Worm (Caenorhabditis elegans) whole organism, late embryonic: ENCODE data around the gene fat-1.
A peak's percentile ranks its signal among the peaks of the same experiment; 100 is the strongest.

Experiments
- C08G9.2 ChIP-seq: sonication (generic microtip); optimal IDR thresholded peaks from 2 replicates; lab custom pipeline; 2016; ENCODE audit warnings: mild to moderate bottlenecking, missing genetic modification characterization, moderate library complexity, missing compliant biosample characterization
- C38D4.7 ChIP-seq: fragments of 200-800 bp; sonication (Bioruptor generic); optimal IDR thresholded peaks from 2 replicates; lab custom pipeline; 2018; ENCODE audit warnings: mild to moderate bottlenecking, missing genetic modification characterization, moderate library complexity, missing compliant biosample characterization
- K02D7.2 ChIP-seq: sonication (generic microtip); optimal IDR thresholded peaks from 2 replicates; lab custom pipeline; 2017; ENCODE audit warnings: mild to moderate bottlenecking, missing genetic modification characterization, missing compliant biosample characterization
- T23F11.4 ChIP-seq: fragments of 200-800 bp; sonication (Bioruptor generic); optimal IDR thresholded peaks from 2 replicates; lab custom pipeline; 2018; ENCODE audit warnings: mild to moderate bottlenecking, missing genetic modification characterization, missing compliant biosample characterization
- Y22D7AL.16 ChIP-seq: sonication (generic microtip); optimal IDR thresholded peaks from 2 replicates; lab custom pipeline; 2016; ENCODE audit warnings: missing genetic modification characterization, missing compliant biosample characterization
- ceh-18 ChIP-seq: sonication (generic microtip); optimal IDR thresholded peaks from 2 replicates; lab custom pipeline; 2016; ENCODE audit warnings: missing genetic modification characterization, missing compliant biosample characterization
- ceh-19 ChIP-seq: fragments of 200-800 bp; sonication (Bioruptor generic); optimal IDR thresholded peaks from 2 replicates; lab custom pipeline; 2018; ENCODE audit warnings: mild to moderate bottlenecking, missing genetic modification characterization, missing compliant biosample characterization
- ceh-2 ChIP-seq: sonication (generic microtip); optimal IDR thresholded peaks from 2 replicates; lab custom pipeline; 2016; ENCODE audit warnings: missing genotype, missing genetic modification characterization, missing compliant biosample characterization
- ceh-22 ChIP-seq: sonication (generic microtip); optimal IDR thresholded peaks from 2 replicates; lab custom pipeline; 2017; ENCODE audit warnings: missing biosample characterization, missing genetic modification characterization
- ceh-24 ChIP-seq: sonication (generic microtip); optimal IDR thresholded peaks from 2 replicates; lab custom pipeline; 2016; ENCODE audit warnings: mild to moderate bottlenecking, missing genetic modification characterization, missing compliant biosample characterization
- ceh-30 ChIP-seq: fragments of 150-350 bp; optimal IDR thresholded peaks from 2 replicates; lab custom pipeline; 2014; ENCODE audit warnings: missing biosample characterization, missing genetic modification characterization
- ceh-31 ChIP-seq: sonication (generic microtip); optimal IDR thresholded peaks from 2 replicates; lab custom pipeline; 2016; ENCODE audit warnings: missing genetic modification characterization, missing compliant biosample characterization
- ceh-48 ChIP-seq: sonication (generic microtip); optimal IDR thresholded peaks from 2 replicates; lab custom pipeline; 2016; ENCODE audit warnings: missing genetic modification characterization, inconsistent platforms, missing compliant biosample characterization
- ceh-6 ChIP-seq: fragments of 200-800 bp; sonication (Bioruptor generic); optimal IDR thresholded peaks from 2 replicates; lab custom pipeline; 2018; ENCODE audit warnings: mild to moderate bottlenecking, missing genetic modification characterization, missing compliant biosample characterization
- che-1 ChIP-seq: sonication (generic microtip); optimal IDR thresholded peaks from 2 replicates; lab custom pipeline; 2016; ENCODE audit warnings: mild to moderate bottlenecking, missing genetic modification characterization, missing compliant biosample characterization
- dmd-4 ChIP-seq: sonication (generic microtip); optimal IDR thresholded peaks from 2 replicates; lab custom pipeline; 2016; ENCODE audit warnings: borderline replicate concordance, missing genetic modification characterization, missing compliant biosample characterization
- elt-4 ChIP-seq: sonication (generic microtip); optimal IDR thresholded peaks from 2 replicates; lab custom pipeline; 2016; ENCODE audit warnings: missing genetic modification characterization, missing compliant biosample characterization
- fax-1 ChIP-seq: sonication (generic microtip); optimal IDR thresholded peaks from 2 replicates; lab custom pipeline; 2016; ENCODE audit warnings: missing genotype, missing genetic modification characterization, missing compliant biosample characterization
- fkh-10 ChIP-seq: fragments of 150-350 bp; optimal IDR thresholded peaks from 2 replicates; lab custom pipeline; 2014; ENCODE audit warnings: missing biosample characterization, missing genetic modification reagents, missing genetic modification characterization
- fkh-6 ChIP-seq: sonication (generic microtip); optimal IDR thresholded peaks from 2 replicates; lab custom pipeline; 2016; ENCODE audit warnings: missing genetic modification characterization, missing compliant biosample characterization
- gmeb-2 ChIP-seq: sonication (generic microtip); optimal IDR thresholded peaks from 2 replicates; lab custom pipeline; 2016; ENCODE audit warnings: missing genetic modification characterization, inconsistent platforms, missing compliant biosample characterization
- hlh-13 ChIP-seq: fragments of 200-800 bp; sonication (Bioruptor generic); optimal IDR thresholded peaks from 2 replicates; lab custom pipeline; 2018; ENCODE audit warnings: mild to moderate bottlenecking, missing genetic modification characterization, missing compliant biosample characterization
- hlh-30 ChIP-seq: sonication (generic microtip); optimal IDR thresholded peaks from 2 replicates; lab custom pipeline; 2017; ENCODE audit warnings: antibody characterized with exemption, missing genetic modification characterization, missing compliant biosample characterization; ENCODE audit not compliant: insufficient read depth
- hlh-6 ChIP-seq: sonication (generic microtip); optimal IDR thresholded peaks from 2 replicates; lab custom pipeline; 2016; ENCODE audit warnings: missing genotype, missing genetic modification characterization, missing compliant biosample characterization
- lim-6 ChIP-seq: sonication (generic microtip); optimal IDR thresholded peaks from 2 replicates; lab custom pipeline; 2016; ENCODE audit warnings: missing genetic modification characterization, missing compliant biosample characterization
- lin-11 ChIP-seq: fragments of 200-800 bp; sonication (Bioruptor generic); optimal IDR thresholded peaks from 2 replicates; lab custom pipeline; 2018; ENCODE audit warnings: mild to moderate bottlenecking, missing genetic modification characterization, missing compliant biosample characterization
- madf-2 ChIP-seq: sonication (generic microtip); optimal IDR thresholded peaks from 2 replicates; lab custom pipeline; 2017; ENCODE audit warnings: missing genetic modification characterization, missing compliant biosample characterization
- nfya-1 ChIP-seq: sonication (generic microtip); optimal IDR thresholded peaks from 2 replicates; lab custom pipeline; 2017; ENCODE audit warnings: missing genetic modification characterization, mild to moderate bottlenecking, missing compliant biosample characterization, antibody characterized with exemption, moderate library complexity
- nhr-11 ChIP-seq: fragments of 150-350 bp; optimal IDR thresholded peaks from 2 replicates; lab custom pipeline; 2014; ENCODE audit warnings: missing biosample characterization, missing genetic modification characterization
- pax-1 ChIP-seq: fragments of 150-350 bp; optimal IDR thresholded peaks from 2 replicates; lab custom pipeline; 2014; ENCODE audit warnings: missing biosample characterization, missing genetic modification characterization
- pha-4 ChIP-seq: fragments of 150-350 bp; optimal IDR thresholded peaks from 2 replicates; lab custom pipeline; 2018; ENCODE audit warnings: missing biosample characterization, missing genetic modification reagents, missing genetic modification characterization
- pqm-1 ChIP-seq: sonication (generic microtip); optimal IDR thresholded peaks from 2 replicates; lab custom pipeline; 2016; ENCODE audit warnings: missing genetic modification characterization, missing compliant biosample characterization
- pros-1 ChIP-seq: fragments of 150-350 bp; optimal IDR thresholded peaks from 2 replicates; lab custom pipeline; 2014; ENCODE audit warnings: missing biosample characterization, missing genetic modification reagents, missing genetic modification characterization
- rnt-1 ChIP-seq: sonication (generic microtip); optimal IDR thresholded peaks from 2 replicates; lab custom pipeline; 2016; ENCODE audit warnings: missing genetic modification characterization, missing compliant biosample characterization
- sox-2 ChIP-seq: fragments of 200-800 bp; sonication (Bioruptor generic); IDR thresholded peaks from 2 replicates; pipeline ENCODE4 v1.3.6; 2022; ENCODE audit warnings: missing genetic modification reagents, missing genetic modification characterization, missing compliant biosample characterization
- tbx-7 ChIP-seq: sonication (generic microtip); optimal IDR thresholded peaks from 2 replicates; lab custom pipeline; 2016; ENCODE audit warnings: missing genotype, missing genetic modification characterization, missing compliant biosample characterization
- unc-3 ChIP-seq, 2 experiments: fragments of 200-800 bp in 1 of 2; sonication (Bioruptor generic) in 1 of 2; sonication (generic microtip) in 1 of 2; conservative IDR thresholded peaks in 1 of 2; optimal IDR thresholded peaks in 1 of 2; 2 replicates each; pipeline versions ENCODE4 v1.3.6 to Lab custom; 2016 to 2022; ENCODE audit warnings: missing compliant biosample characterization in 2 of 2, missing genetic modification characterization in 2 of 2, missing genetic modification reagents in 1 of 2
- unc-42 ChIP-seq: sonication (generic microtip); optimal IDR thresholded peaks from 2 replicates; lab custom pipeline; 2016; ENCODE audit warnings: missing genotype, missing genetic modification characterization, missing compliant biosample characterization
- unc-55 ChIP-seq: sonication (generic microtip); optimal IDR thresholded peaks from 2 replicates; lab custom pipeline; 2017; ENCODE audit warnings: missing biosample characterization, missing genetic modification reagents, missing genetic modification characterization
- zip-5 ChIP-seq: sonication (generic microtip); optimal IDR thresholded peaks from 2 replicates; lab custom pipeline; 2016; ENCODE audit warnings: missing genetic modification characterization, missing compliant biosample characterization
- ztf-16 ChIP-seq: sonication (generic microtip); optimal IDR thresholded peaks from 2 replicates; lab custom pipeline; 2017; ENCODE audit warnings: missing genetic modification characterization, missing compliant biosample characterization

The fat-1 gene

ce11 chrIV:13315344-13315743 lies at the start of gene fat-1:
Gene fat-1, plus strand, starts transcription at chrIV:13315644.
- no peak for TF ChIP-seq T23F11.4 (GFP tag; lab: Kevin White, UChicago)
- no peak for TF ChIP-seq dmd-4 (tag; lab: Kevin White, UChicago)
- TF ChIP-seq pha-4 (tag; lab: Kevin White, UChicago) = no peak
- no peak for TF ChIP-seq ceh-19 (GFP tag; lab: Kevin White, UChicago)
- no peak for TF ChIP-seq ceh-31 (tag; lab: Kevin White, UChicago)
- no peak for TF ChIP-seq lim-6 (tag; lab: Kevin White, UChicago)
- TF ChIP-seq K02D7.2 (tag; lab: Kevin White, UChicago) = no peak
- TF ChIP-seq, all 69 proteins: peak for 0

- no peak for TF ChIP-seq C08G9.2 (tag; lab: Kevin White, UChicago)
- TF ChIP-seq nfya-1 (tag; lab: Kevin White, UChicago) = peak; percentile 84
- TF ChIP-seq che-1 = no peak
These were observed 47.1 kb upstream of the fat-1 start for ce11 chrIV:13268385-13268784.

ce11 chrIV:13272494-13272893 lies 43.0 kb upstream of the fat-1 start, which contains the start of gene unc-26:
Gene unc-26, minus strand, starts transcription at chrIV:13272516.
- TF ChIP-seq ceh-18 (tag; lab: Kevin White, UChicago) = peak; percentile 12
- TF ChIP-seq gmeb-2 (tag; lab: Kevin White, UChicago) = no peak
- TF ChIP-seq lin-11 (tag; lab: Kevin White, UChicago) = no peak
- no peak for TF ChIP-seq fkh-10
- TF ChIP-seq ceh-31 (tag; lab: Kevin White, UChicago) = peak; percentile 22
- no peak for TF ChIP-seq unc-3 (GFP tag; conservative IDR thresholded peaks at IDR 0.05; lab: Robert Waterston, UW)
- no peak for TF ChIP-seq unc-3 (tag; optimal IDR thresholded peaks at IDR 0.05; lab: Kevin White, UChicago)
- no peak for TF ChIP-seq pqm-1
- no peak for TF ChIP-seq pha-4 (tag; lab: Kevin White, UChicago)
- TF ChIP-seq ceh-48 (tag; lab: Kevin White, UChicago) = no peak
- no peak for TF ChIP-seq ceh-30 (tag; lab: Kevin White, UChicago)
- TF ChIP-seq nhr-11 = no peak
- TF ChIP-seq Y22D7AL.16 = no peak
- no peak for TF ChIP-seq fkh-6 (tag; lab: Kevin White, UChicago)
- peak; percentile 17 for TF ChIP-seq nfya-1 (tag; lab: Kevin White, UChicago)
- TF ChIP-seq ztf-16 (tag; lab: Kevin White, UChicago) = no peak
- no peak for TF ChIP-seq ceh-22 (tag; lab: Kevin White, UChicago)
- no peak for TF ChIP-seq ceh-6 (GFP tag; lab: Kevin White, UChicago)
- no peak for TF ChIP-seq hlh-30 (tag; lab: Kevin White, UChicago)
- TF ChIP-seq madf-2 (tag; lab: Kevin White, UChicago) = no peak
- no peak for TF ChIP-seq ceh-19 (GFP tag; lab: Kevin White, UChicago)
- TF ChIP-seq unc-42 (tag; lab: Kevin White, UChicago) = peak; percentile 36
- TF ChIP-seq ceh-2 (tag; lab: Kevin White, UChicago) = no peak
- TF ChIP-seq hlh-6 (tag; lab: Kevin White, UChicago) = no peak
- peak; percentile 44 for TF ChIP-seq fax-1 (tag; lab: Kevin White, UChicago)
- TF ChIP-seq pax-1 (tag; lab: Kevin White, UChicago) = no peak

- TF ChIP-seq madf-2 (tag; lab: Kevin White, UChicago) (no peak), rnt-1 (no peak), C08G9.2 (tag; lab: Kevin White, UChicago) (no peak), fkh-10 (no peak), zip-5 (tag; lab: Kevin White, UChicago) (no peak), pros-1 (tag; lab: Kevin White, UChicago) (no peak), lin-11 (tag; lab: Kevin White, UChicago) (no peak), hlh-13 (GFP tag; lab: Kevin White, UChicago) (no peak), ceh-24 (tag; lab: Kevin White, UChicago) (no peak), unc-42 (tag; lab: Kevin White, UChicago) (no peak), C38D4.7 (GFP tag; lab: Kevin White, UChicago) (no peak), elt-4 (tag; lab: Kevin White, UChicago) (no peak), pqm-1 (no peak), ceh-31 (tag; lab: Kevin White, UChicago) (no peak), sox-2 (GFP tag; lab: Robert Waterston, UW) (no peak), unc-55 (GFP tag; lab: Kevin White, UChicago) (no peak), tbx-7 (tag; lab: Kevin White, UChicago) (no peak), nfya-1 (tag; lab: Kevin White, UChicago) (no peak), fkh-6 (tag; lab: Kevin White, UChicago) (no peak)
These were observed 32.7 kb upstream of the fat-1 start, which contains the start of gene cpsf-3 for ce11 chrIV:13282778-13283177. Gene cpsf-3, minus strand, starts transcription at chrIV:13282878.
